Fruit fly (Drosophila melanogaster) whole organism, embryonic: ENCODE results near the gene yl.
A peak's percentile ranks its signal among the peaks of the same experiment; 100 is the strongest.

Experiments used
- Abd-B ChIP-seq: fragments of 200-800 bp; sonication (Bioruptor generic); optimal IDR thresholded peaks from 2 replicates; lab custom pipeline; 2018; ENCODE audit warnings: missing biosample characterization, mild to moderate bottlenecking, missing genetic modification characterization, moderate library complexity
- Aef1 ChIP-seq: fragments of 200-800 bp; sonication (Bioruptor generic); IDR thresholded peaks from 3 replicates; pipeline ENCODE4 v1.3.6; 2022; ENCODE audit warnings: missing biosample characterization, missing genetic modification characterization
- B-H2 ChIP-seq: fragments of 200-800 bp; sonication (Bioruptor generic); optimal IDR thresholded peaks from 2 replicates; lab custom pipeline; 2018; ENCODE audit warnings: missing biosample characterization, mild to moderate bottlenecking, missing genetic modification characterization
- BEAF-32 ChIP-seq: fragments of 200-800 bp; sonication (Bioruptor generic); optimal IDR thresholded peaks from 3 replicates; lab custom pipeline; 2017; ENCODE audit warnings: missing biosample characterization, missing genetic modification characterization, mild to moderate bottlenecking, moderate library complexity, missing genetic modification reagents
- BtbVII ChIP-seq: fragments of 200-800 bp; sonication (Bioruptor generic); optimal IDR thresholded peaks from 3 replicates; lab custom pipeline; 2017; ENCODE audit warnings: missing biosample characterization, mild to moderate bottlenecking, missing genetic modification characterization
- CG10267 ChIP-seq: fragments of 200-800 bp; sonication (Bioruptor generic); optimal IDR thresholded peaks from 2 replicates; lab custom pipeline; 2018; ENCODE audit warnings: missing biosample characterization, mild to moderate bottlenecking, missing genetic modification characterization, moderate library complexity
- CG13123 ChIP-seq: fragments of 200-800 bp; sonication (Bioruptor generic); optimal IDR thresholded peaks from 2 replicates; lab custom pipeline; 2016; ENCODE audit warnings: missing biosample characterization, missing genetic modification characterization
- CG14441 ChIP-seq: fragments of 200-800 bp; sonication (Bioruptor generic); IDR thresholded peaks from 2 replicates; pipeline ENCODE4 v1.3.6; 2022; ENCODE audit warnings: missing biosample characterization, missing genetic modification characterization
- CG15514 ChIP-seq: fragments of 200-800 bp; sonication (Bioruptor generic); optimal IDR thresholded peaks from 3 replicates; lab custom pipeline; 2017; ENCODE audit warnings: missing biosample characterization, missing genetic modification characterization, mild to moderate bottlenecking, moderate library complexity, missing genetic modification reagents
- CG32767 ChIP-seq: fragments of 200-800 bp; sonication (Bioruptor generic); IDR thresholded peaks from 2 replicates; pipeline ENCODE4 v1.3.6; 2022; ENCODE audit warnings: missing biosample characterization, missing genetic modification characterization
- CG3281 ChIP-seq: fragments of 200-800 bp; sonication (Bioruptor generic); optimal IDR thresholded peaks from 3 replicates; lab custom pipeline; 2017; ENCODE audit warnings: missing biosample characterization, mild to moderate bottlenecking, missing genetic modification characterization
- CG4730 ChIP-seq: fragments of 200-800 bp; sonication (Bioruptor generic); IDR thresholded peaks from 2 replicates; pipeline ENCODE4 v1.3.6; 2022; ENCODE audit warnings: missing biosample characterization, missing genetic modification characterization
- CG6854 ChIP-seq: fragments of 200-800 bp; sonication (Bioruptor generic); optimal IDR thresholded peaks from 3 replicates; lab custom pipeline; 2017; ENCODE audit warnings: missing biosample characterization, mild to moderate bottlenecking, missing genetic modification characterization
- CG7745 ChIP-seq: fragments of 200-800 bp; sonication (Bioruptor generic); optimal IDR thresholded peaks from 2 replicates; lab custom pipeline; 2018; ENCODE audit warnings: missing biosample characterization, mild to moderate bottlenecking, missing genetic modification characterization, moderate library complexity
- CG7839 ChIP-seq: fragments of 200-800 bp; sonication (Bioruptor generic); optimal IDR thresholded peaks from 3 replicates; lab custom pipeline; 2018; ENCODE audit warnings: missing biosample characterization, mild to moderate bottlenecking, missing genetic modification characterization, moderate library complexity
- CG8089 ChIP-seq: fragments of 200-800 bp; sonication (Bioruptor generic); optimal IDR thresholded peaks from 3 replicates; lab custom pipeline; 2016; ENCODE audit warnings: missing biosample characterization, missing genetic modification characterization
- CG8290 ChIP-seq, 3 experiments: fragments of 200-800 bp; sonication (Bioruptor generic); optimal IDR thresholded peaks; 2 replicates each; lab custom pipeline; 2016 to 2019; ENCODE audit warnings: missing biosample characterization in 3 of 3, missing genetic modification characterization in 3 of 3, mild to moderate bottlenecking in 2 of 3, moderate library complexity in 1 of 3
- CG9609 ChIP-seq: fragments of 200-800 bp; sonication (Bioruptor generic); optimal IDR thresholded peaks from 3 replicates; lab custom pipeline; 2016; ENCODE audit warnings: missing biosample characterization, missing genetic modification characterization
- CG9817 ChIP-seq: fragments of 200-800 bp; sonication (Bioruptor generic); optimal IDR thresholded peaks from 2 replicates; lab custom pipeline; 2018; ENCODE audit warnings: missing biosample characterization, mild to moderate bottlenecking, missing genetic modification characterization, moderate library complexity
- Camta ChIP-seq: fragments of 200-800 bp; sonication (Bioruptor generic); optimal IDR thresholded peaks from 2 replicates; lab custom pipeline; 2016; ENCODE audit warnings: missing biosample characterization, missing genetic modification characterization
- CoRest ChIP-seq: fragments of 200-800 bp; sonication (Bioruptor generic); optimal IDR thresholded peaks from 3 replicates; lab custom pipeline; 2018; ENCODE audit warnings: missing biosample characterization, mild to moderate bottlenecking, missing genetic modification characterization, moderate library complexity
- CrebB ChIP-seq: fragments of 200-800 bp; sonication (Bioruptor generic); optimal IDR thresholded peaks from 3 replicates; lab custom pipeline; 2018; ENCODE audit warnings: missing biosample characterization, mild to moderate bottlenecking, missing genetic modification characterization
- D19A ChIP-seq: fragments of 200-800 bp; optimal IDR thresholded peaks from 3 replicates; lab custom pipeline; 2019; ENCODE audit warnings: missing biosample characterization, mild to moderate bottlenecking, missing genetic modification characterization, moderate library complexity
- HLHmδ ChIP-seq: fragments of 200-800 bp; sonication (Bioruptor generic); optimal IDR thresholded peaks from 2 replicates; lab custom pipeline; 2018; ENCODE audit warnings: missing biosample characterization, mild to moderate bottlenecking, missing genetic modification characterization, moderate library complexity
- Hr51 ChIP-seq, 2 experiments: fragments of 200-800 bp; sonication (Bioruptor generic); optimal IDR thresholded peaks; 2 replicates in 1 of 2; 3 replicates in 1 of 2; lab custom pipeline; 2016 to 2018; ENCODE audit warnings: missing biosample characterization in 2 of 2, missing genetic modification characterization in 2 of 2, mild to moderate bottlenecking in 1 of 2, moderate library complexity in 1 of 2
- Hr78 ChIP-seq, 2 experiments: fragments of 200-800 bp in 1 of 2; fragments of >200 bp in 1 of 2; sonication (Bioruptor generic) in 1 of 2; optimal IDR thresholded peaks; 2 replicates each; lab custom pipeline; 2017 to 2019; ENCODE audit warnings: missing biosample characterization in 2 of 2, missing genetic modification characterization in 2 of 2, mild to moderate bottlenecking in 1 of 2, moderate library complexity in 1 of 2
- NFAT ChIP-seq: fragments of 200-800 bp; sonication (Bioruptor generic); IDR thresholded peaks from 2 replicates; pipeline ENCODE4 v1.3.6; 2022; ENCODE audit warnings: missing biosample characterization, missing genetic modification characterization
- Oaz ChIP-seq: fragments of 200-800 bp; sonication (Bioruptor generic); IDR thresholded peaks from 2 replicates; pipeline ENCODE4 v1.3.6; 2022; ENCODE audit warnings: missing biosample characterization, missing genetic modification characterization
- Pdp1 ChIP-seq, 2 experiments: fragments of 200-800 bp; sonication (Bioruptor generic); optimal IDR thresholded peaks; 3 replicates each; lab custom pipeline; 2016; ENCODE audit warnings: missing biosample characterization in 2 of 2, missing genetic modification characterization in 2 of 2, mild to moderate bottlenecking in 1 of 2, moderate library complexity in 1 of 2
- ac ChIP-seq: fragments of 200-800 bp; sonication (Bioruptor generic); optimal IDR thresholded peaks from 3 replicates; lab custom pipeline; 2017; ENCODE audit warnings: missing biosample characterization, mild to moderate bottlenecking, missing genetic modification characterization
- ap ChIP-seq: fragments of 200-800 bp; sonication (Bioruptor generic); IDR thresholded peaks from 2 replicates; pipeline ENCODE4 v1.3.6; 2022; ENCODE audit warnings: missing biosample characterization, missing genetic modification characterization
- bbx ChIP-seq: fragments of 200-800 bp; sonication (Bioruptor generic); IDR thresholded peaks from 2 replicates; pipeline ENCODE4 v1.3.6; 2022; ENCODE audit warnings: missing biosample characterization, missing genetic modification characterization; ENCODE audit not compliant: partially characterized antibody
- br ChIP-seq: fragments of >200 bp; optimal IDR thresholded peaks from 2 replicates; lab custom pipeline; 2017
- chif ChIP-seq, 2 experiments: fragments of 200-800 bp; sonication (Bioruptor generic); optimal IDR thresholded peaks; 3 replicates each; lab custom pipeline; 2016; ENCODE audit warnings: missing biosample characterization in 2 of 2, missing genetic modification characterization in 2 of 2
- eve ChIP-seq, 2 experiments: fragments of >200 bp; optimal IDR thresholded peaks; 2 replicates each; lab custom pipeline; 2017; ENCODE audit warnings: missing biosample characterization in 2 of 2, missing genetic modification characterization in 2 of 2
- fd64A ChIP-seq: fragments of 200-800 bp; sonication (Bioruptor generic); optimal IDR thresholded peaks from 3 replicates; lab custom pipeline; 2018; ENCODE audit warnings: missing biosample characterization, mild to moderate bottlenecking, missing genetic modification characterization
- fru ChIP-seq: fragments of >200 bp; optimal IDR thresholded peaks from 2 replicates; lab custom pipeline; 2017
- grau ChIP-seq: fragments of 200-800 bp; optimal IDR thresholded peaks from 3 replicates; lab custom pipeline; 2019; ENCODE audit warnings: missing biosample characterization, mild to moderate bottlenecking, missing genetic modification characterization, moderate library complexity
- jigr1 ChIP-seq: fragments of 200-800 bp; sonication (Bioruptor generic); IDR thresholded peaks from 3 replicates; pipeline ENCODE4 v1.3.6; 2022; ENCODE audit warnings: missing biosample characterization, missing genetic modification characterization
- lilli ChIP-seq: fragments of 200-800 bp; sonication (Bioruptor generic); optimal IDR thresholded peaks from 3 replicates; lab custom pipeline; 2016; ENCODE audit warnings: missing biosample characterization, missing genetic modification characterization
- mirr ChIP-seq: fragments of 200-800 bp; sonication (Bioruptor generic); optimal IDR thresholded peaks from 3 replicates; lab custom pipeline; 2018; ENCODE audit warnings: missing biosample characterization, mild to moderate bottlenecking, missing genetic modification characterization
- p53 ChIP-seq: fragments of 200-800 bp; sonication (Bioruptor generic); optimal IDR thresholded peaks from 2 replicates; lab custom pipeline; 2016; ENCODE audit warnings: missing biosample characterization, missing genetic modification characterization
- pros ChIP-seq: fragments of 200-800 bp; sonication (Bioruptor generic); optimal IDR thresholded peaks from 3 replicates; lab custom pipeline; 2019; ENCODE audit warnings: missing biosample characterization, mild to moderate bottlenecking, missing genetic modification characterization, moderate library complexity
- salm ChIP-seq: fragments of 200-800 bp; sonication (Bioruptor generic); optimal IDR thresholded peaks from 2 replicates; lab custom pipeline; 2018; ENCODE audit warnings: missing biosample characterization, mild to moderate bottlenecking, missing genetic modification characterization
- sc ChIP-seq, 3 experiments: fragments of >200 bp in 2 of 3; fragments of 200-800 bp in 1 of 3; sonication (Bioruptor generic) in 1 of 3; optimal IDR thresholded peaks; 2 replicates in 2 of 3; 3 replicates in 1 of 3; lab custom pipeline; 2017; ENCODE audit warnings: mild to moderate bottlenecking in 1 of 3, missing biosample characterization in 1 of 3, missing genetic modification characterization in 1 of 3, missing genetic modification reagents in 1 of 3
- sens-2 ChIP-seq: fragments of 200-800 bp; sonication (Bioruptor generic); IDR thresholded peaks from 2 replicates; pipeline ENCODE4 v1.3.6; 2022; ENCODE audit warnings: missing biosample characterization, missing genetic modification characterization
- sisA ChIP-seq: fragments of 200-800 bp; sonication (Bioruptor generic); IDR thresholded peaks from 2 replicates; pipeline ENCODE4 v1.3.6; 2022; ENCODE audit warnings: missing biosample characterization, missing genetic modification characterization
- sug ChIP-seq: fragments of 200-800 bp; optimal IDR thresholded peaks from 2 replicates; lab custom pipeline; 2019; ENCODE audit warnings: missing biosample characterization, mild to moderate bottlenecking, missing genetic modification characterization, moderate library complexity

The yl gene

DNA sequence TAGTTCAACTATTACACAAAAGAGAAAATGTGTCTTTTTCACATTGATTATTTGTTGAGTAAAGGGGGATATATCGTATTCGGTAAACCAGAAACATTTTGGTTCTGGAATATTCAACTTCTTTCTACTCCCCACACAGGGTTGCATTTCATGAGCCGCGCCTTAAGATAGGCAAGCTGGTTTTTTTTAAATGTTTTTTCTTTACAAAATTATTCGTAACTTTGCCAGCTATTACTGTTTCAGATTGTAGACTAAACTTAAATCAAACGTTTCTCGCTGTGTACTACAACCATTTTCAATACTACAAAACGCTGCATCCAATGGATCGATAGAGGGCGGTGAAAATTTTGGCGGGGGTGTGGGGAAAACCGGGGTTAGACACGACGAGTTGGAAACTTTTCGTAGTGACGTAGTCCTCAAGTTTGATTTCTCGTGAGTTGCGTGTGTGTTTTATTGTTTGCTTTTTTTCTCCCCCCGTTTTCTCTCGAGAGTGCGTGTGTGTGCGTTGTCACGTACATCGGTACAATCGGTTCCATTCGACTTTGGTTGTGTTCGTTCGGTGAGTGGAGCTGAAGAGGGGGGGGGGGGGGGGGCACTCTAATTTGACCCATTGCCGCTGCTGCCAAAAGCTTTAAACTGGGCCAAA is 20.6 kb downstream of the yl start (continued):
- TF ChIP-seq bbx (GFP tag; lab: Robert Waterston, UW) (no peak), pros (GFP tag; lab: Kevin White, UChicago) (no peak), lilli (GFP tag; lab: Kevin White, UChicago) (peak; percentile 32), NFAT (no peak), fru (lab: Kevin White, UChicago) (no peak), Hr78 (GFP tag; optimal IDR thresholded peaks at IDR 0.05; lab: Kevin White, UChicago) (peak in 1 of 2 experiments; percentile 69), sisA (GFP tag; lab: Robert Waterston, UW) (no peak; the same call in 1 of the 2 replicates), Pdp1 (GFP tag; optimal IDR thresholded peaks at IDR 0.05; lab: Kevin White, UChicago) (peak in 1 of 2 experiments; percentile 28), CG13123 (GFP tag; lab: Kevin White, UChicago) (no peak), CG8290 (GFP tag; optimal IDR thresholded peaks at IDR 0.05; lab: Kevin White, UChicago) (peak; percentile 88), CG8290 (tag; optimal IDR thresholded peaks at IDR 0.05; lab: Kevin White, UChicago) (peak; percentile 21 to 67), p53 (GFP tag; lab: Kevin White, UChicago) (no peak), Oaz (GFP tag; lab: Robert Waterston, UW) (no peak), eve (GFP tag; optimal IDR thresholded peaks at IDR 0.05; lab: Kevin White, UChicago) (peak in 1 of 2 experiments; percentile 53), jigr1 (GFP tag; lab: Robert Waterston, UW) (no peak), CG6854 (GFP tag; lab: Kevin White, UChicago) (no peak), fd64A (GFP tag; lab: Kevin White, UChicago) (no peak), CG7745 (tag; lab: Kevin White, UChicago) (no peak), BtbVII (GFP tag; lab: Kevin White, UChicago) (no peak), CG8089 (GFP tag; lab: Kevin White, UChicago) (no peak), sug (peak; percentile 14), CG7839 (tag; lab: Kevin White, UChicago) (peak; percentile 46), grau (peak; percentile 40), CG9817 (tag; lab: Kevin White, UChicago) (no peak), D19A (peak; percentile 25), sc (optimal IDR thresholded peaks at IDR 0.05; lab: Kevin White, UChicago) (no peak), sc (GFP tag; optimal IDR thresholded peaks at IDR 0.05; lab: Kevin White, UChicago) (no peak), CrebB (tag; lab: Kevin White, UChicago) (no peak), CG15514 (GFP tag; lab: Kevin White, UChicago) (peak; percentile 3), Aef1 (GFP tag; lab: Robert Waterston, UW) (no peak), br (lab: Kevin White, UChicago) (no peak), CoRest (tag; lab: Kevin White, UChicago) (peak; percentile 50), chif (GFP tag; optimal IDR thresholded peaks at IDR 0.05; lab: Kevin White, UChicago) (peak in 1 of 2 experiments; percentile 20), ac (GFP tag; lab: Kevin White, UChicago) (no peak), CG9609 (no peak), salm (tag; lab: Kevin White, UChicago) (no peak), Hr51 (GFP tag; optimal IDR thresholded peaks at IDR 0.05; lab: Kevin White, UChicago) (peak in 1 of 2 experiments; percentile 57), HLHmδ (GFP tag; lab: Kevin White, UChicago) (no peak), CG14441 (GFP tag; lab: Robert Waterston, UW) (peak; percentile 31; the same call in 1 of the 2 replicates), CG32767 (GFP tag; lab: Robert Waterston, UW) (0 out of 2 replicates have a peak, but pooled peaks have one; percentile 26), Camta (GFP tag; lab: Kevin White, UChicago) (peak; percentile 28), sens-2 (no peak), BEAF-32 (no peak), ap (GFP tag; lab: Robert Waterston, UW) (no peak), mirr (GFP tag; lab: Kevin White, UChicago) (peak; percentile 7), CG3281 (GFP tag; lab: Kevin White, UChicago) (peak; percentile 20), CG4730 (no peak), CG10267 (peak; percentile 6), B-H2 (GFP tag; lab: Kevin White, UChicago) (no peak), Abd-B (GFP tag; lab: Kevin White, UChicago) (peak; percentile 33)
